Fruit fly (Drosophila melanogaster) whole organism, embryonic: ENCODE data around the gene RpL27A.

Experiments used
- Bdp1 ChIP-seq: fragments of 200-800 bp; sonication (Bioruptor generic); optimal IDR thresholded peaks from 3 replicates; lab custom pipeline; 2016; ENCODE audit warnings: missing biosample characterization, missing genetic modification characterization
- CG11093 ChIP-seq: fragments of 200-800 bp; sonication (Bioruptor generic); IDR thresholded peaks from 3 replicates; pipeline ENCODE4 v1.3.6; 2022; ENCODE audit warnings: missing biosample characterization, missing genetic modification characterization
- CG12769 ChIP-seq: fragments of 200-800 bp; sonication (Bioruptor generic); optimal IDR thresholded peaks from 2 replicates; lab custom pipeline; 2019; ENCODE audit warnings: missing biosample characterization, mild to moderate bottlenecking, missing genetic modification characterization, moderate library complexity
- CG13424 ChIP-seq: fragments of 200-800 bp; sonication (Bioruptor generic); optimal IDR thresholded peaks from 2 replicates; lab custom pipeline; 2019; ENCODE audit warnings: missing biosample characterization, mild to moderate bottlenecking, missing genetic modification characterization, moderate library complexity
- CG14441 ChIP-seq: fragments of 200-800 bp; sonication (Bioruptor generic); IDR thresholded peaks from 2 replicates; pipeline ENCODE4 v1.3.6; 2022; ENCODE audit warnings: missing biosample characterization, missing genetic modification characterization
- CG15514 ChIP-seq: fragments of 200-800 bp; sonication (Bioruptor generic); optimal IDR thresholded peaks from 3 replicates; lab custom pipeline; 2017; ENCODE audit warnings: missing biosample characterization, missing genetic modification characterization, mild to moderate bottlenecking, moderate library complexity, missing genetic modification reagents
- CG16813 ChIP-seq: fragments of 200-800 bp; sonication (Bioruptor generic); IDR thresholded peaks from 3 replicates; pipeline ENCODE4 v1.3.6; 2022; ENCODE audit warnings: missing biosample characterization, missing genetic modification characterization; ENCODE audit not compliant: partially characterized antibody
- CG17802 ChIP-seq: fragments of 200-800 bp; sonication (Bioruptor generic); optimal IDR thresholded peaks from 2 replicates; lab custom pipeline; 2018; ENCODE audit warnings: missing biosample characterization, mild to moderate bottlenecking, missing genetic modification characterization, moderate library complexity
- CG17829 ChIP-seq: fragments of 200-800 bp; optimal IDR thresholded peaks from 2 replicates; lab custom pipeline; 2019; ENCODE audit warnings: missing biosample characterization, mild to moderate bottlenecking, missing genetic modification characterization, moderate library complexity
- CG2120 ChIP-seq: fragments of 200-800 bp; sonication (Bioruptor generic); optimal IDR thresholded peaks from 3 replicates; lab custom pipeline; 2016; ENCODE audit warnings: missing biosample characterization, missing genetic modification characterization
- CG33557 ChIP-seq: fragments of 200-800 bp; sonication (Bioruptor generic); optimal IDR thresholded peaks from 2 replicates; lab custom pipeline; 2019; ENCODE audit warnings: missing biosample characterization, mild to moderate bottlenecking, missing genetic modification characterization, moderate library complexity
- CG4617 ChIP-seq: fragments of 200-800 bp; sonication (Bioruptor generic); optimal IDR thresholded peaks from 3 replicates; lab custom pipeline; 2016; ENCODE audit warnings: missing biosample characterization, missing genetic modification characterization, borderline replicate concordance
- CG6272 ChIP-seq: fragments of 200-800 bp; sonication (Bioruptor generic); IDR thresholded peaks from 2 replicates; pipeline ENCODE4 v1.3.6; 2022; ENCODE audit warnings: missing biosample characterization, missing genetic modification characterization
- CG6654 ChIP-seq: fragments of 200-800 bp; sonication (Bioruptor generic); optimal IDR thresholded peaks from 2 replicates; lab custom pipeline; 2017; ENCODE audit warnings: missing biosample characterization, mild to moderate bottlenecking, missing genetic modification characterization
- CG6813 ChIP-seq: fragments of 200-800 bp; sonication (Bioruptor generic); optimal IDR thresholded peaks from 2 replicates; lab custom pipeline; 2017; ENCODE audit warnings: missing biosample characterization, missing genetic modification characterization, mild to moderate bottlenecking, moderate library complexity, missing genetic modification reagents
- CG7963 ChIP-seq: fragments of 200-800 bp; sonication (Bioruptor generic); IDR thresholded peaks from 3 replicates; pipeline ENCODE4 v1.3.6; 2022; ENCODE audit warnings: missing biosample characterization, missing genetic modification characterization; ENCODE audit not compliant: partially characterized antibody
- CG8089 ChIP-seq: fragments of 200-800 bp; sonication (Bioruptor generic); optimal IDR thresholded peaks from 3 replicates; lab custom pipeline; 2016; ENCODE audit warnings: missing biosample characterization, missing genetic modification characterization
- CG8944 ChIP-seq: fragments of 200-800 bp; sonication (Bioruptor generic); optimal IDR thresholded peaks from 3 replicates; lab custom pipeline; 2016; ENCODE audit warnings: missing biosample characterization, missing genetic modification characterization
- CTCF ChIP-seq: fragments of 200-800 bp; sonication (Bioruptor generic); optimal IDR thresholded peaks from 2 replicates; lab custom pipeline; 2017; ENCODE audit warnings: missing biosample characterization, mild to moderate bottlenecking, missing genetic modification characterization, moderate library complexity
- Deaf1 ChIP-seq: fragments of 200-800 bp; optimal IDR thresholded peaks from 3 replicates; lab custom pipeline; 2019; ENCODE audit warnings: missing biosample characterization, mild to moderate bottlenecking, missing genetic modification characterization, moderate library complexity
- Dip2 ChIP-seq: fragments of 200-800 bp; sonication (Bioruptor generic); IDR thresholded peaks from 2 replicates; pipeline ENCODE4 v1.3.6; 2022; ENCODE audit warnings: missing biosample characterization, missing genetic modification characterization
- E2f2 ChIP-seq: fragments of 200-800 bp; sonication (Bioruptor generic); IDR thresholded peaks from 2 replicates; pipeline ENCODE4 v1.3.6; 2022; ENCODE audit warnings: missing biosample characterization, missing genetic modification characterization
- H2.0 ChIP-seq: fragments of 200-800 bp; sonication (Bioruptor generic); IDR thresholded peaks from 2 replicates; pipeline ENCODE4 v1.3.6; 2022; ENCODE audit warnings: missing biosample characterization, missing genetic modification characterization
- HLH4C ChIP-seq: fragments of 200-800 bp; sonication (Bioruptor generic); IDR thresholded peaks from 3 replicates; pipeline ENCODE4 v1.3.6; 2022; ENCODE audit warnings: missing biosample characterization, missing genetic modification characterization; ENCODE audit not compliant: partially characterized antibody
- Hr78 ChIP-seq, 2 experiments: fragments of 200-800 bp in 1 of 2; fragments of >200 bp in 1 of 2; sonication (Bioruptor generic) in 1 of 2; optimal IDR thresholded peaks; 2 replicates each; lab custom pipeline; 2017 to 2019; ENCODE audit warnings: missing biosample characterization in 2 of 2, missing genetic modification characterization in 2 of 2, mild to moderate bottlenecking in 1 of 2, moderate library complexity in 1 of 2
- Nf-YB ChIP-seq: fragments of 200-800 bp; sonication (Bioruptor generic); optimal IDR thresholded peaks from 3 replicates; lab custom pipeline; 2019; ENCODE audit warnings: missing biosample characterization, mild to moderate bottlenecking, missing genetic modification characterization, moderate library complexity
- NfI ChIP-seq: fragments of 200-800 bp; sonication (Bioruptor generic); optimal IDR thresholded peaks from 3 replicates; lab custom pipeline; 2018; ENCODE audit warnings: missing biosample characterization, mild to moderate bottlenecking, missing genetic modification characterization, moderate library complexity
- PHDP ChIP-seq: fragments of 200-800 bp; sonication (Bioruptor generic); optimal IDR thresholded peaks from 3 replicates; lab custom pipeline; 2018; ENCODE audit warnings: missing biosample characterization, mild to moderate bottlenecking, missing genetic modification characterization, moderate library complexity
- Sox102F ChIP-seq: fragments of 200-800 bp; sonication (Bioruptor generic); optimal IDR thresholded peaks from 2 replicates; lab custom pipeline; 2018; ENCODE audit warnings: missing biosample characterization, mild to moderate bottlenecking, missing genetic modification characterization, moderate library complexity
- ara ChIP-seq: fragments of 200-800 bp; sonication (Bioruptor generic); IDR thresholded peaks from 2 replicates; pipeline ENCODE4 v1.3.6; 2022; ENCODE audit warnings: missing biosample characterization, missing genetic modification characterization
- bcd ChIP-seq: fragments of 200-800 bp; sonication (Bioruptor generic); optimal IDR thresholded peaks from 2 replicates; lab custom pipeline; 2017; ENCODE audit warnings: missing biosample characterization, mild to moderate bottlenecking, missing genetic modification characterization
- crol ChIP-seq: fragments of 200-800 bp; sonication (Bioruptor generic); IDR thresholded peaks from 2 replicates; pipeline ENCODE4 v1.3.6; 2022; ENCODE audit warnings: missing biosample characterization, missing genetic modification characterization
- disco-r ChIP-seq: fragments of 200-800 bp; sonication (Bioruptor generic); optimal IDR thresholded peaks from 2 replicates; lab custom pipeline; 2016; ENCODE audit warnings: missing biosample characterization, missing genetic modification characterization
- gce ChIP-seq: fragments of 200-800 bp; sonication (Bioruptor generic); IDR thresholded peaks from 3 replicates; pipeline ENCODE4 v1.3.6; 2022; ENCODE audit warnings: missing biosample characterization, missing genetic modification characterization
- her ChIP-seq: fragments of 200-800 bp; sonication (Bioruptor generic); optimal IDR thresholded peaks from 2 replicates; lab custom pipeline; 2016; ENCODE audit warnings: missing biosample characterization, missing genetic modification characterization
- hkb ChIP-seq, 2 experiments: fragments of 200-800 bp in 1 of 2; fragments of >200 bp in 1 of 2; sonication (Bioruptor generic) in 1 of 2; IDR thresholded peaks in 1 of 2; optimal IDR thresholded peaks in 1 of 2; 2 replicates each; pipeline versions ENCODE4 v1.3.6 to Lab custom; 2017 to 2022; ENCODE audit warnings: missing biosample characterization in 1 of 2, missing genetic modification characterization in 1 of 2
- ind ChIP-seq: fragments of 200-800 bp; sonication (Bioruptor generic); optimal IDR thresholded peaks from 3 replicates; lab custom pipeline; 2016; ENCODE audit warnings: missing biosample characterization, missing genetic modification characterization
- jumu ChIP-seq: fragments of 200-800 bp; sonication (Bioruptor generic); optimal IDR thresholded peaks from 3 replicates; lab custom pipeline; 2016; ENCODE audit warnings: missing biosample characterization, missing genetic modification characterization
- mld ChIP-seq: fragments of 200-800 bp; sonication (Bioruptor generic); IDR thresholded peaks from 3 replicates; pipeline ENCODE4 v1.3.6; 2022; ENCODE audit warnings: missing biosample characterization, missing genetic modification characterization; ENCODE audit not compliant: partially characterized antibody
- nerfin-1 ChIP-seq: fragments of 200-800 bp; sonication (Bioruptor generic); optimal IDR thresholded peaks from 3 replicates; lab custom pipeline; 2019; ENCODE audit warnings: missing biosample characterization, mild to moderate bottlenecking, missing genetic modification characterization, moderate library complexity
- pho ChIP-seq: fragments of 200-800 bp; sonication (Bioruptor generic); optimal IDR thresholded peaks from 2 replicates; lab custom pipeline; 2016; ENCODE audit warnings: missing biosample characterization, missing genetic modification characterization
- prd ChIP-seq, 3 experiments: fragments of >200 bp in 2 of 3; fragments of 200-800 bp in 1 of 3; sonication (Bioruptor generic) in 1 of 3; optimal IDR thresholded peaks in 2 of 3; IDR thresholded peaks in 1 of 3; 2 replicates in 2 of 3; 3 replicates in 1 of 3; pipeline versions ENCODE4 v1.3.6 to Lab custom; 2017 to 2022; ENCODE audit warnings: missing biosample characterization in 1 of 3, missing genetic modification characterization in 1 of 3
- pzg ChIP-seq: fragments of 200-800 bp; sonication (Bioruptor generic); optimal IDR thresholded peaks from 3 replicates; lab custom pipeline; 2018; ENCODE audit warnings: missing biosample characterization, mild to moderate bottlenecking, missing genetic modification characterization, moderate library complexity
- scrt ChIP-seq: fragments of 200-800 bp; sonication (Bioruptor generic); optimal IDR thresholded peaks from 2 replicates; lab custom pipeline; 2018; ENCODE audit warnings: missing biosample characterization, mild to moderate bottlenecking, missing genetic modification characterization, moderate library complexity
- ssp ChIP-seq: fragments of 200-800 bp; sonication (Bioruptor generic); IDR thresholded peaks from 2 replicates; pipeline ENCODE4 v1.3.6; 2022; ENCODE audit warnings: missing biosample characterization, missing genetic modification characterization
- tll ChIP-seq, 2 experiments: fragments of 200-800 bp in 1 of 2; fragments of >200 bp in 1 of 2; sonication (Bioruptor generic) in 1 of 2; optimal IDR thresholded peaks; 2 replicates each; lab custom pipeline; 2017 to 2019; ENCODE audit warnings: missing biosample characterization in 2 of 2, missing genetic modification characterization in 2 of 2, mild to moderate bottlenecking in 1 of 2, moderate library complexity in 1 of 2
- tx ChIP-seq: fragments of 200-800 bp; sonication (Bioruptor generic); optimal IDR thresholded peaks from 2 replicates; lab custom pipeline; 2016; ENCODE audit warnings: missing biosample characterization, missing genetic modification characterization
- wek ChIP-seq: fragments of 200-800 bp; sonication (Bioruptor generic); optimal IDR thresholded peaks from 3 replicates; lab custom pipeline; 2018; ENCODE audit warnings: missing biosample characterization, mild to moderate bottlenecking, missing genetic modification characterization, moderate library complexity

RpL27A gene

dm6 chr2L:4454009-4454689, 4.0 kb downstream of the RpL27A start, which contains the start of the genes Secp43 and ND-B8 (continued):
- TF ChIP-seq Sox102F (GFP tag; lab: Kevin White, UChicago) = no peak
- TF ChIP-seq CG6654 (GFP tag; lab: Kevin White, UChicago) = no peak
- TF ChIP-seq ara (GFP tag; lab: Robert Waterston, UW) = no peak
- peak; percentile 9 for TF ChIP-seq NfI
- TF ChIP-seq CG8089 (GFP tag; lab: Kevin White, UChicago) = no peak
- TF ChIP-seq wek (GFP tag; lab: Kevin White, UChicago) = no peak
- peak; percentile 15 for TF ChIP-seq CG17829 (tag; lab: Kevin White, UChicago)
- no peak for TF ChIP-seq Dip2 (GFP tag; lab: Robert Waterston, UW)
- TF ChIP-seq prd (optimal IDR thresholded peaks at IDR 0.05; lab: Kevin White, UChicago) = no peak
- no peak for TF ChIP-seq prd (GFP tag; IDR thresholded peaks at IDR 0.05; lab: Robert Waterston, UW)
- TF ChIP-seq crol (GFP tag; lab: Robert Waterston, UW) = no peak
- no peak for TF ChIP-seq her (GFP tag; lab: Kevin White, UChicago)
- no peak for TF ChIP-seq CG6272 (GFP tag; lab: Robert Waterston, UW)
- TF ChIP-seq tx (GFP tag; lab: Kevin White, UChicago) = no peak
- TF ChIP-seq CG14441 (GFP tag; lab: Robert Waterston, UW) = no peak
- no peak for TF ChIP-seq CG8944 (GFP tag; lab: Kevin White, UChicago)
- peak; percentile 23 for TF ChIP-seq CG13424 (tag; lab: Kevin White, UChicago)
- TF ChIP-seq pzg (GFP tag; lab: Kevin White, UChicago) = peak; percentile 91
- TF ChIP-seq pho (GFP tag; lab: Kevin White, UChicago) = no peak
- no peak for TF ChIP-seq ssp
- no peak for TF ChIP-seq Deaf1 (tag; lab: Kevin White, UChicago)
- no peak for TF ChIP-seq CG17802
- TF ChIP-seq bcd (GFP tag; lab: Kevin White, UChicago) = peak; percentile 21
- TF ChIP-seq PHDP (tag; lab: Kevin White, UChicago) = no peak
- TF ChIP-seq tll (GFP tag; optimal IDR thresholded peaks at IDR 0.05; lab: Kevin White, UChicago) = no peak
- TF ChIP-seq HLH4C (GFP tag; lab: Robert Waterston, UW) = peak; percentile 86
- no peak for TF ChIP-seq Hr78 (GFP tag; optimal IDR thresholded peaks at IDR 0.05; lab: Kevin White, UChicago)
- no peak for TF ChIP-seq Nf-YB (GFP tag; lab: Kevin White, UChicago)
- TF ChIP-seq ind (GFP tag; lab: Kevin White, UChicago) = no peak
- peak; percentile 80 for TF ChIP-seq CG16813 (GFP tag; lab: Robert Waterston, UW)
- no peak for TF ChIP-seq CG12769 (tag; lab: Kevin White, UChicago)
- peak; percentile 75 for TF ChIP-seq CG15514 (GFP tag; lab: Kevin White, UChicago)
- TF ChIP-seq scrt = peak; percentile 91
- TF ChIP-seq hkb (optimal IDR thresholded peaks at IDR 0.05; lab: Kevin White, UChicago) = no peak
- no peak for TF ChIP-seq hkb (GFP tag; IDR thresholded peaks at IDR 0.05; lab: Robert Waterston, UW)
- TF ChIP-seq H2.0 = no peak
- peak; percentile 68 for TF ChIP-seq E2f2 (GFP tag; lab: Robert Waterston, UW)
- TF ChIP-seq CG2120 (GFP tag; lab: Kevin White, UChicago) = peak; percentile 12
- TF ChIP-seq jumu (GFP tag; lab: Kevin White, UChicago) = no peak

dm6 chr2L:4452798-4453197, 5.4 kb downstream of the RpL27A start, which contains the start of gene CG15439:
Gene CG15439, minus strand, starts transcription at chr2L:4453038.
- TF ChIP-seq CG33557 (GFP tag; lab: Kevin White, UChicago) (no peak), CG4617 (GFP tag; lab: Kevin White, UChicago) (peak; percentile 55), gce (GFP tag; lab: Robert Waterston, UW) (no peak), mld (GFP tag; lab: Robert Waterston, UW) (peak; percentile 73; the same call in 1 of the 3 replicates), nerfin-1 (tag; lab: Kevin White, UChicago) (no peak), CTCF (GFP tag; lab: Kevin White, UChicago) (no peak), disco-r (no peak), CG7963 (peak; percentile 55; the same call in 2 of the 3 replicates), Bdp1 (GFP tag; lab: Kevin White, UChicago) (no peak), CG16813 (GFP tag; lab: Robert Waterston, UW) (peak; percentile 64), CG11093 (no peak), CG6813 (GFP tag; lab: Kevin White, UChicago) (no peak)
